Worm (Caenorhabditis elegans) whole organism, L2 larva: ENCODE results near the gene mog-1.

ENCODE experiments used
- R02D3.7 ChIP-seq: fragments of 150-350 bp; optimal IDR thresholded peaks from 2 replicates; lab custom pipeline; 2014; ENCODE audit warnings: missing biosample characterization, missing genetic modification characterization
- ZK546.5 ChIP-seq: sonication (generic microtip); optimal IDR thresholded peaks from 2 replicates; lab custom pipeline; 2017; ENCODE audit warnings: missing biosample characterization, missing genetic modification characterization
- aly-2 ChIP-seq: fragments of 150-350 bp; optimal IDR thresholded peaks from 2 replicates; lab custom pipeline; 2014; ENCODE audit warnings: missing biosample characterization, missing genetic modification characterization
- blmp-1 ChIP-seq: sonication (generic microtip); optimal IDR thresholded peaks from 2 replicates; lab custom pipeline; 2017; ENCODE audit warnings: missing genetic modification characterization, mild to moderate bottlenecking, missing compliant biosample characterization, antibody characterized with exemption, moderate library complexity; ENCODE audit not compliant: insufficient read depth
- lin-39 ChIP-seq: fragments of 150-350 bp; optimal IDR thresholded peaks from 2 replicates; lab custom pipeline; 2014; ENCODE audit warnings: missing biosample characterization, missing genetic modification reagents, missing genetic modification characterization
- nhr-11 ChIP-seq: fragments of 150-350 bp; optimal IDR thresholded peaks from 2 replicates; lab custom pipeline; 2014; ENCODE audit warnings: missing biosample characterization, missing genetic modification characterization
- nhr-12 ChIP-seq: fragments of 150-350 bp; optimal IDR thresholded peaks from 2 replicates; lab custom pipeline; 2014; ENCODE audit warnings: missing biosample characterization, missing genetic modification characterization
- nhr-237 ChIP-seq: fragments of 150-350 bp; optimal IDR thresholded peaks from 2 replicates; lab custom pipeline; 2014; ENCODE audit warnings: missing biosample characterization, missing genetic modification characterization
- sem-4 ChIP-seq: fragments of 150-350 bp; optimal IDR thresholded peaks from 2 replicates; lab custom pipeline; 2014; ENCODE audit warnings: missing biosample characterization, missing genetic modification reagents, missing genetic modification characterization
- unc-62 ChIP-seq: fragments of 150-350 bp; optimal IDR thresholded peaks from 2 replicates; lab custom pipeline; 2014; ENCODE audit warnings: missing biosample characterization, missing genetic modification reagents, missing genetic modification characterization
- ztf-11 ChIP-seq: sonication (generic microtip); optimal IDR thresholded peaks from 2 replicates; lab custom pipeline; 2017; ENCODE audit warnings: missing biosample characterization, missing genetic modification characterization

DNA sequence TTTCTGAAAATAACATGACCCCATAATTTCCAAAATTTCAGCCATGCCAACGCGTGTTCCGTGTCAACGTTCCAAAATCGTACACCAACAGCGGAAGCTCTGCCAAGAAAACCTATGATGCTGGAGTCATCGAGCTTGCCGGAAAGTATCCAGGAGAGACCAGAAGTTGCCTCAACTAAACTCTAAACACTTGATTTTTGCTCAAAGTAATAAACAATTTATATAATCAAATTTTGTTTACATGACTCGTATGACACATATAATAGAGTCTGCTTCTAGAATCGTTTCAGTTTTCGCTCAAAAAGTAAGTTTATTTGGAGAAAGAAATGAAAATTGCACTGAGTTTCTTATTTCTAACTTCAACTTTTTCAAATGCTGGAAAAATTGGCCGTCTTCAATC is 27.2 kb downstream of the mog-1 start, which contains the start of gene ttr-1:
- TF ChIP-seq nhr-11 (tag; lab: Kevin White, UChicago) = no peak
- TF ChIP-seq lin-39 (tag; lab: Kevin White, UChicago) = no peak
- TF ChIP-seq blmp-1 (tag; lab: Kevin White, UChicago) = no peak
- no peak for TF ChIP-seq sem-4
- TF ChIP-seq nhr-12 = no peak
- no peak for TF ChIP-seq ztf-11 (tag; lab: Kevin White, UChicago)
- no peak for TF ChIP-seq aly-2
- no peak for TF ChIP-seq R02D3.7 (tag; lab: Kevin White, UChicago)
- TF ChIP-seq unc-62 (GFP tag; lab: Kevin White, UChicago) = no peak
- no peak for TF ChIP-seq nhr-237 (tag; lab: Kevin White, UChicago)
- TF ChIP-seq ZK546.5 (tag; lab: Kevin White, UChicago) = no peak
